Fruit fly (Drosophila melanogaster): ENCODE results near the gene CG43115.

The CG43115 gene

DNA sequence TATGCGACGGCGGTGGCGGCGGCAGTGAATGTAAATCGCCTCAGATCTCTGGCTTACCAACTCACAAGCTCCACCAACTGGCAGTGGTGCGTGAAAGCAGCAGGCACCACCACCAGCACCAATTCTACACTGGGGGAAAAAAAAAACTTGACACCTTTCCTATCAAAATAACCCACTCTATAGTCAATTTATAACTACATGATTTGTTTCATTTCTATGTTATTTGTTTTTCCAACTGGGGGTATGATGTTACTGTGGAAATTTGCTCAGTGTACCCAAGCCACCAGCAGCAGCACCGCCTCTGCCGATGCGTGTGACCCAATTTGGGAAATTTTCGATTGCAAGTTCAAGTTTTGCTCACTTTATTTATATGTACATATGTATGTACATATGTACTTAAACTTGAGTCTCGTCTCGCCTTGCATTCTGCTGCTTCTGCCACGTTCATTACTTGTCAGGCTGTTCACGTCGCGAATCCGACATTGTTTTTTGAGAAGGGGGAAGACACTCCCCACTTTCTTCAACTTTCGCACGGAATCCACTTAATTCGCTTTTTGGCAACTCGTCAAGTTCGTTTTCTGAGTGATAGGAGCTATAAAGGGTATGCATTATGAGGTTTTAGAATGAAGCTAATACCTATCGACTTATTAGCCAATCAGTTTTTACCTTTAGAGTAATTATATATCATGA lies 6.9 kb downstream of the CG43115 start (continued):
- TF ChIP-seq psq (GFP tag; optimal IDR thresholded peaks at IDR 0.05) (no peak), CG17361 (GFP tag; IDR thresholded peaks at IDR 0.05) (0 out of 3 replicates have a peak, but pooled peaks have one; percentile 16), pan (optimal IDR thresholded peaks at IDR 0.05) (no peak), pan (GFP tag; optimal IDR thresholded peaks at IDR 0.05 in 1 of 2, IDR thresholded peaks at IDR 0.05 in 1 of 2) (peak in 1 of 2 experiments; percentile 43), B-H1 (GFP tag; IDR thresholded peaks at IDR 0.05) (peak; percentile 16; the same call in 1 of the 3 replicates), ap (GFP tag; IDR thresholded peaks at IDR 0.05) (0 out of 2 replicates have a peak, but pooled peaks have one; percentile 7), shn (GFP tag; optimal IDR thresholded peaks at IDR 0.05) (no peak), CG15269 (tag; optimal IDR thresholded peaks at IDR 0.05) (peak; percentile 8), CG2712 (tag; optimal IDR thresholded peaks at IDR 0.05) (peak; percentile 2), Atf-2 (GFP tag; optimal IDR thresholded peaks at IDR 0.05) (no peak), vvl (GFP tag; IDR thresholded peaks at IDR 0.05) (peak; percentile 78), CG10366 (GFP tag; IDR thresholded peaks at IDR 0.05) (peak; percentile 46), prd (optimal IDR thresholded peaks at IDR 0.05) (no peak), prd (GFP tag; IDR thresholded peaks at IDR 0.05) (peak; percentile 64; the same call in 2 of the 3 replicates), ATbp (GFP tag; optimal IDR thresholded peaks at IDR 0.05) (peak; percentile 49), cg (GFP tag; optimal IDR thresholded peaks at IDR 0.05) (no peak), hkb (optimal IDR thresholded peaks at IDR 0.05) (no peak), hkb (GFP tag; IDR thresholded peaks at IDR 0.05) (peak; percentile 47; the same call in 1 of the 2 replicates), Mad (GFP tag; optimal IDR thresholded peaks at IDR 0.05) (no peak), Sox100B (GFP tag; optimal IDR thresholded peaks at IDR 0.05) (peak; percentile 8), CG10959 (GFP tag; IDR thresholded peaks at IDR 0.05) (0 out of 2 replicates have a peak, but pooled peaks have one; percentile 13), abd-A (tag; optimal IDR thresholded peaks at IDR 0.05) (no peak), ci (GFP tag; IDR thresholded peaks at IDR 0.05) (peak; percentile 70; the same call in 2 of the 3 replicates), az2 (GFP tag; optimal IDR thresholded peaks at IDR 0.05) (peak; percentile 34), CG10654 (GFP tag; optimal IDR thresholded peaks at IDR 0.05) (no peak), HLH4C (GFP tag; IDR thresholded peaks at IDR 0.05; ENCODE audit: partially characterized antibody) (no peak), ara (GFP tag; IDR thresholded peaks at IDR 0.05) (peak; percentile 47; the same call in 1 of the 2 replicates), HLH3B (GFP tag; IDR thresholded peaks at IDR 0.05) (peak; percentile 38; the same call in 1 of the 2 replicates), CG12155 (GFP tag; optimal IDR thresholded peaks at IDR 0.05) (no peak), D (optimal IDR thresholded peaks at IDR 0.05) (no peak), D (GFP tag; optimal IDR thresholded peaks at IDR 0.05) (peak; percentile 20), esg (GFP tag; conservative IDR thresholded peaks at IDR 0.05) (0 out of 2 replicates have a peak, but pooled peaks have one; percentile 11), Dref (GFP tag; IDR thresholded peaks at IDR 0.05) (no peak), Pdp1 (GFP tag; optimal IDR thresholded peaks at IDR 0.05) (peak in 1 of 2 experiments; percentile 6), Xbp1 (GFP tag; optimal IDR thresholded peaks at IDR 0.05) (peak; percentile 29), Awh (GFP tag; IDR thresholded peaks at IDR 0.05) (peak; percentile 19; the same call in 1 of the 2 replicates), Ssrp (tag; optimal IDR thresholded peaks at IDR 0.05) (peak; percentile 21), CG6689 (GFP tag; IDR thresholded peaks at IDR 0.05) (peak; percentile 24; the same call in 1 of the 2 replicates), sens-2 (GFP tag; IDR thresholded peaks at IDR 0.05) (0 out of 2 replicates have a peak, but pooled peaks have one; percentile 26), CG14441 (GFP tag; IDR thresholded peaks at IDR 0.05) (peak; percentile 43; the same call in 1 of the 2 replicates), Mrtf (GFP tag; IDR thresholded peaks at IDR 0.05) (0 out of 3 replicates have a peak, but pooled peaks have one; percentile 13), p53 (GFP tag; optimal IDR thresholded peaks at IDR 0.05) (no peak), gsb-n (tag; optimal IDR thresholded peaks at IDR 0.05) (no peak), Oli (tag; optimal IDR thresholded peaks at IDR 0.05) (peak; percentile 34), Med (GFP tag) (peak; percentile 70), Blimp-1 (GFP tag; optimal IDR thresholded peaks at IDR 0.05) (peak; percentile 54), row (GFP tag; IDR thresholded peaks at IDR 0.05) (peak; percentile 37; the same call in 2 of the 3 replicates), ttk (GFP tag; IDR thresholded peaks at IDR 0.05) (peak; percentile 51), Antp (GFP tag; optimal IDR thresholded peaks at IDR 0.05) (peak; percentile 16), CG3065 (GFP tag; optimal IDR thresholded peaks at IDR 0.05) (no peak)

Measured in whole organism, embryonic.